Worm (Caenorhabditis elegans) whole organism, L4 larva: ENCODE measurements around the gene cup-15.

Source experiments
- D1046.2 ChIP-seq: fragments of 200-800 bp; sonication (Bioruptor generic); IDR thresholded peaks from 2 replicates; pipeline ENCODE4 v1.3.6; 2022; ENCODE audit warnings: missing genetic modification characterization, missing compliant biosample characterization
- R02D3.7 ChIP-seq: fragments of 150-350 bp; sonication (generic microtip); optimal IDR thresholded peaks from 3 replicates; lab custom pipeline; 2014; ENCODE audit warnings: missing biosample characterization, missing genetic modification characterization
- T26A8.4 ChIP-seq: fragments of 200-800 bp; sonication (Bioruptor generic); IDR thresholded peaks from 2 replicates; pipeline ENCODE4 v1.3.6; 2022; ENCODE audit warnings: missing genetic modification characterization, missing compliant biosample characterization
- Y48G9A.11 ChIP-seq: fragments of 200-800 bp; sonication (Bioruptor generic); IDR thresholded peaks from 2 replicates; pipeline ENCODE4 v1.3.6; 2022; ENCODE audit warnings: missing genetic modification reagents, missing genetic modification characterization, missing compliant biosample characterization
- Y5F2A.4 ChIP-seq: fragments of 200-800 bp; sonication (Bioruptor generic); optimal IDR thresholded peaks from 2 replicates; lab custom pipeline; 2018; ENCODE audit warnings: mild to moderate bottlenecking, missing genetic modification characterization, missing compliant biosample characterization
- aly-2 ChIP-seq: sonication (generic microtip); optimal IDR thresholded peaks from 2 replicates; lab custom pipeline; 2018; ENCODE audit warnings: missing biosample characterization, missing genetic modification characterization
- arid-1 ChIP-seq: fragments of 200-800 bp; sonication (Bioruptor generic); conservative IDR thresholded peaks from 2 replicates; pipeline ENCODE4 v1.3.6; 2022; ENCODE audit warnings: missing genetic modification reagents, missing genetic modification characterization, missing compliant biosample characterization
- ces-1 ChIP-seq: fragments of 150-350 bp; sonication (generic microtip); optimal IDR thresholded peaks from 4 replicates; lab custom pipeline; 2014; ENCODE audit warnings: missing biosample characterization, missing genetic modification reagents, missing genetic modification characterization
- cey-2 ChIP-seq: sonication (generic microtip); optimal IDR thresholded peaks from 3 replicates; lab custom pipeline; 2017; ENCODE audit warnings: missing genetic modification characterization, mild to moderate bottlenecking, missing compliant biosample characterization, antibody characterized with exemption, borderline replicate concordance; ENCODE audit not compliant: insufficient read depth
- daf-12 ChIP-seq: fragments of 150-350 bp; optimal IDR thresholded peaks from 2 replicates; lab custom pipeline; 2014; ENCODE audit warnings: missing biosample characterization, missing genetic modification reagents, missing genetic modification characterization
- daf-16 ChIP-seq, 3 experiments: sonication (generic microtip); optimal IDR thresholded peaks; 2 replicates each; lab custom pipeline; 2016 to 2017; ENCODE audit warnings: missing genetic modification characterization in 3 of 3, missing genetic modification reagents in 3 of 3, mild to moderate bottlenecking in 2 of 3, missing compliant biosample characterization in 2 of 3, missing biosample characterization in 1 of 3, moderate library complexity in 1 of 3
- dmd-6 ChIP-seq: fragments of 200-800 bp; sonication (Bioruptor generic); IDR thresholded peaks from 2 replicates; pipeline ENCODE4 v1.3.6; 2022; ENCODE audit warnings: missing genetic modification reagents, missing genetic modification characterization, missing compliant biosample characterization
- dmd-9 ChIP-seq: fragments of 200-800 bp; sonication (Bioruptor generic); IDR thresholded peaks from 2 replicates; pipeline ENCODE4 v1.3.6; 2022; ENCODE audit warnings: missing genetic modification reagents, missing genetic modification characterization, missing compliant biosample characterization
- dpl-1 ChIP-seq: fragments of 150-350 bp; optimal IDR thresholded peaks from 2 replicates; lab custom pipeline; 2014; ENCODE audit warnings: missing biosample characterization, missing genetic modification reagents, missing genetic modification characterization
- gei-8 ChIP-seq: fragments of 200-800 bp; sonication (Bioruptor generic); optimal IDR thresholded peaks from 2 replicates; lab custom pipeline; 2018; ENCODE audit warnings: mild to moderate bottlenecking, missing genetic modification characterization, missing compliant biosample characterization
- hif-1 ChIP-seq, 2 experiments: sonication (generic microtip); optimal IDR thresholded peaks; 2 replicates each; lab custom pipeline; 2016 to 2017; ENCODE audit warnings: missing compliant biosample characterization in 2 of 2, missing genetic modification characterization in 2 of 2, missing genetic modification reagents in 2 of 2, missing genotype in 2 of 2, mild to moderate bottlenecking in 1 of 2
- hmg-1.1 ChIP-seq: fragments of 200-800 bp; sonication (Bioruptor generic); IDR thresholded peaks from 2 replicates; pipeline ENCODE4 v1.3.6; 2022; ENCODE audit warnings: missing genetic modification reagents, missing genetic modification characterization, missing compliant biosample characterization
- jun-1 ChIP-seq: fragments of 150-350 bp; optimal IDR thresholded peaks from 2 replicates; lab custom pipeline; 2014; ENCODE audit warnings: missing biosample characterization, missing genetic modification reagents, missing genetic modification characterization
- lim-7 ChIP-seq: fragments of 200-800 bp; sonication (Bioruptor generic); IDR thresholded peaks from 2 replicates; pipeline ENCODE4 v1.3.6; 2022; ENCODE audit warnings: missing genetic modification characterization, missing compliant biosample characterization
- lin-13 ChIP-seq: fragments of 150-350 bp; optimal IDR thresholded peaks from 2 replicates; lab custom pipeline; 2014; ENCODE audit warnings: missing biosample characterization, missing genetic modification reagents, missing genetic modification characterization
- mdl-1 ChIP-seq, 2 experiments: fragments of 150-350 bp in 1 of 2; sonication (generic microtip) in 1 of 2; optimal IDR thresholded peaks; 2 replicates each; lab custom pipeline; 2014 to 2017; ENCODE audit warnings: missing biosample characterization in 2 of 2, missing genetic modification characterization in 2 of 2
- mdt-29 ChIP-seq: fragments of 200-800 bp; sonication (Bioruptor generic); IDR thresholded peaks from 2 replicates; pipeline ENCODE4 v1.3.6; 2022; ENCODE audit warnings: missing genetic modification reagents, missing genetic modification characterization, missing compliant biosample characterization
- mep-1 ChIP-seq: fragments of 150-350 bp; sonication (generic microtip); optimal IDR thresholded peaks from 3 replicates; lab custom pipeline; 2014; ENCODE audit warnings: missing biosample characterization, missing genetic modification characterization
- mxl-3 ChIP-seq: fragments of 200-800 bp; sonication (Bioruptor generic); optimal IDR thresholded peaks from 2 replicates; lab custom pipeline; 2018; ENCODE audit warnings: mild to moderate bottlenecking, missing genetic modification characterization, missing compliant biosample characterization
- nhr-102 ChIP-seq: sonication (generic microtip); optimal IDR thresholded peaks from 2 replicates; lab custom pipeline; 2016; ENCODE audit warnings: mild to moderate bottlenecking, missing genetic modification characterization, moderate library complexity, missing compliant biosample characterization
- nhr-111 ChIP-seq: fragments of 200-800 bp; sonication (Bioruptor generic); optimal IDR thresholded peaks from 2 replicates; lab custom pipeline; 2018; ENCODE audit warnings: mild to moderate bottlenecking, missing genetic modification characterization, missing compliant biosample characterization
- nhr-237 ChIP-seq: sonication (generic microtip); optimal IDR thresholded peaks from 2 replicates; lab custom pipeline; 2017; ENCODE audit warnings: missing biosample characterization, missing genetic modification characterization
- nhr-42 ChIP-seq: fragments of 200-800 bp; sonication (Bioruptor generic); IDR thresholded peaks from 2 replicates; pipeline ENCODE4 v1.3.6; 2022; ENCODE audit warnings: missing genetic modification characterization, missing compliant biosample characterization
- nhr-6 ChIP-seq: fragments of 150-350 bp; optimal IDR thresholded peaks from 2 replicates; lab custom pipeline; 2014; ENCODE audit warnings: missing biosample characterization, missing genetic modification characterization
- nhr-76 ChIP-seq: fragments of 150-350 bp; optimal IDR thresholded peaks from 2 replicates; lab custom pipeline; 2014; ENCODE audit warnings: missing biosample characterization, missing genetic modification characterization
- pqm-1 ChIP-seq: sonication (generic microtip); optimal IDR thresholded peaks from 2 replicates; lab custom pipeline; 2017; ENCODE audit warnings: missing biosample characterization, missing genetic modification characterization
- sdz-12 ChIP-seq: fragments of 200-800 bp; sonication (Bioruptor generic); optimal IDR thresholded peaks from 2 replicates; lab custom pipeline; 2018; ENCODE audit warnings: mild to moderate bottlenecking, missing genetic modification characterization, missing compliant biosample characterization
- spr-1 ChIP-seq: sonication (generic microtip); optimal IDR thresholded peaks from 2 replicates; lab custom pipeline; 2016; ENCODE audit warnings: mild to moderate bottlenecking, missing genetic modification characterization, missing compliant biosample characterization
- unc-39 ChIP-seq: sonication (generic microtip); optimal IDR thresholded peaks from 2 replicates; lab custom pipeline; 2017; ENCODE audit warnings: missing biosample characterization, missing genetic modification characterization
- zip-11 ChIP-seq: fragments of 200-800 bp; sonication (Bioruptor generic); IDR thresholded peaks from 2 replicates; pipeline ENCODE4 v1.3.6; 2022; ENCODE audit warnings: missing genetic modification characterization, missing compliant biosample characterization

Gene cup-15

ce11 chrII:9374807-9375206, 22.0 kb downstream of the cup-15 start, which contains the start of gene C06C3.12:
Gene C06C3.12, plus strand, starts transcription at chrII:9375107.
- TF ChIP-seq mdl-1 (tag; optimal IDR thresholded peaks at IDR 0.05; lab: Kevin White, UChicago) = no peak
- TF ChIP-seq daf-16 (GFP tag; optimal IDR thresholded peaks at IDR 0.05; lab: Kevin White, UChicago) = no peak
- peak; percentile 43 for TF ChIP-seq daf-16 (tag; optimal IDR thresholded peaks at IDR 0.05; lab: Kevin White, UChicago)

- TF ChIP-seq lin-13 (GFP tag; lab: Kevin White, UChicago) (no peak), nhr-76 (no peak), unc-39 (tag; lab: Kevin White, UChicago) (no peak), R02D3.7 (tag; lab: Kevin White, UChicago) (no peak), aly-2 (tag; lab: Kevin White, UChicago) (no peak)
Observed at ce11 chrII:9377158-9377557, 24.4 kb downstream of the cup-15 start, which contains the start of gene C06C3.10. Gene C06C3.10, minus strand, starts transcription at chrII:9377258.

ce11 chrII:9378174-9378573, 25.4 kb downstream of the cup-15 start:
- no peak for TF ChIP-seq Y5F2A.4 (GFP tag; lab: Kevin White, UChicago)
- no peak for TF ChIP-seq daf-16 (GFP tag; optimal IDR thresholded peaks at IDR 0.05; lab: Kevin White, UChicago)
- peak; percentile 72 for TF ChIP-seq daf-16 (tag; optimal IDR thresholded peaks at IDR 0.05; lab: Kevin White, UChicago)
- TF ChIP-seq zip-11 (GFP tag; lab: Robert Waterston, UW) = no peak
- TF ChIP-seq pqm-1 (tag; lab: Kevin White, UChicago) = peak; percentile 26

- TF ChIP-seq nhr-6 (no peak), lim-7 (GFP tag; lab: Robert Waterston, UW) (no peak), Y5F2A.4 (GFP tag; lab: Kevin White, UChicago) (no peak), dpl-1 (no peak), spr-1 (no peak), cey-2 (tag; lab: Kevin White, UChicago) (no peak), nhr-237 (tag; lab: Kevin White, UChicago) (no peak), mxl-3 (GFP tag; lab: Kevin White, UChicago) (no peak), gei-8 (GFP tag; lab: Kevin White, UChicago) (no peak), Y48G9A.11 (no peak), mdt-29 (GFP tag; lab: Robert Waterston, UW) (no peak)
Observed at ce11 chrII:9379796-9380195, 27.0 kb downstream of the cup-15 start, which contains the start of gene srh-48. Gene srh-48, plus strand, starts transcription at chrII:9380096.

- TF ChIP-seq nhr-102 (tag; lab: Kevin White, UChicago) (no peak), T26A8.4 (no peak), D1046.2 (GFP tag; lab: Robert Waterston, UW) (no peak), Y5F2A.4 (GFP tag; lab: Kevin White, UChicago) (no peak), dmd-6 (GFP tag; lab: Robert Waterston, UW) (no peak), jun-1 (tag; lab: Kevin White, UChicago) (no peak), nhr-42 (no peak), zip-11 (GFP tag; lab: Robert Waterston, UW) (no peak), nhr-111 (GFP tag; lab: Kevin White, UChicago) (no peak), unc-39 (tag; lab: Kevin White, UChicago) (no peak), sdz-12 (GFP tag; lab: Kevin White, UChicago) (no peak), dmd-9 (GFP tag; lab: Robert Waterston, UW) (no peak), arid-1 (GFP tag; lab: Robert Waterston, UW) (no peak), daf-12 (tag; lab: Kevin White, UChicago) (no peak), mep-1 (no peak), hif-1 (tag; optimal IDR thresholded peaks at IDR 0.05; lab: Kevin White, UChicago) (no peak), hmg-1.1 (no peak), ces-1 (no peak), cey-2 (tag; lab: Kevin White, UChicago) (no peak)
Observed at ce11 chrII:9385241-9385640, 32.4 kb downstream of the cup-15 start, which contains the start of gene C06C3.7. Gene C06C3.7, plus strand, starts transcription at chrII:9385541.
